Fruit fly (Drosophila melanogaster) whole organism, pupa: ENCODE results near the gene nmo.
A peak's percentile ranks its signal among the peaks of the same experiment; 100 is the strongest.

ENCODE experiments used
- CG10348 ChIP-seq: fragments of 200-800 bp; sonication (Bioruptor generic); IDR thresholded peaks from 2 replicates; pipeline ENCODE4 v1.3.6; 2022; ENCODE audit warnings: missing biosample characterization, missing genetic modification characterization
- CG12605 ChIP-seq: fragments of 200-800 bp; sonication (Bioruptor generic); IDR thresholded peaks from 2 replicates; pipeline ENCODE4 v1.3.6; 2022; ENCODE audit warnings: missing biosample characterization, missing genetic modification characterization
- CG13204 ChIP-seq: fragments of 200-800 bp; sonication (Bioruptor generic); optimal IDR thresholded peaks from 2 replicates; lab custom pipeline; 2018; ENCODE audit warnings: missing biosample characterization, mild to moderate bottlenecking, missing genetic modification characterization, moderate library complexity
- CG14655 ChIP-seq: fragments of 200-800 bp; sonication (Bioruptor generic); optimal IDR thresholded peaks from 3 replicates; lab custom pipeline; 2017; ENCODE audit warnings: mild to moderate bottlenecking, missing biosample characterization, missing genetic modification reagents, missing genetic modification characterization
- CG15710 ChIP-seq: fragments of 200-800 bp; sonication (Bioruptor generic); optimal IDR thresholded peaks from 2 replicates; lab custom pipeline; 2018; ENCODE audit warnings: missing biosample characterization, mild to moderate bottlenecking, missing genetic modification characterization, moderate library complexity
- CG17806 ChIP-seq: fragments of 200-800 bp; sonication (Bioruptor generic); optimal IDR thresholded peaks from 2 replicates; lab custom pipeline; 2018; ENCODE audit warnings: missing biosample characterization, mild to moderate bottlenecking, missing genetic modification characterization, moderate library complexity
- CG32121 ChIP-seq: fragments of 200-800 bp; sonication (Bioruptor generic); IDR thresholded peaks from 2 replicates; pipeline ENCODE4 v1.3.6; 2022; ENCODE audit warnings: missing biosample characterization, missing genetic modification characterization
- CG34367 ChIP-seq: fragments of 200-800 bp; sonication (Bioruptor generic); optimal IDR thresholded peaks from 2 replicates; lab custom pipeline; 2018; ENCODE audit warnings: missing biosample characterization, mild to moderate bottlenecking, missing genetic modification characterization
- CG4496 ChIP-seq: fragments of 200-800 bp; sonication (Bioruptor generic); IDR thresholded peaks from 3 replicates; pipeline ENCODE4 v1.3.6; 2022; ENCODE audit warnings: missing biosample characterization, missing genetic modification characterization
- CG8159 ChIP-seq: fragments of 200-800 bp; sonication (Bioruptor generic); optimal IDR thresholded peaks from 3 replicates; lab custom pipeline; 2018; ENCODE audit warnings: missing biosample characterization, mild to moderate bottlenecking, missing genetic modification characterization, moderate library complexity
- CG8301 ChIP-seq: fragments of 200-800 bp; sonication (Bioruptor generic); optimal IDR thresholded peaks from 2 replicates; lab custom pipeline; 2018; ENCODE audit warnings: missing biosample characterization, mild to moderate bottlenecking, missing genetic modification characterization
- CG9948 ChIP-seq: fragments of 200-800 bp; sonication (Bioruptor generic); optimal IDR thresholded peaks from 2 replicates; lab custom pipeline; 2018; ENCODE audit warnings: missing biosample characterization, mild to moderate bottlenecking, missing genetic modification characterization, moderate library complexity
- D1 ChIP-seq: fragments of 200-800 bp; sonication (Bioruptor generic); optimal IDR thresholded peaks from 2 replicates; lab custom pipeline; 2018; ENCODE audit warnings: missing biosample characterization, mild to moderate bottlenecking, missing genetic modification characterization, moderate library complexity
- EcR ChIP-seq: fragments of 200-800 bp; sonication (Bioruptor generic); optimal IDR thresholded peaks from 3 replicates; lab custom pipeline; 2019; ENCODE audit warnings: missing biosample characterization, missing genetic modification characterization, mild to moderate bottlenecking, moderate library complexity, missing genetic modification reagents
- Ets98B ChIP-seq: fragments of 200-800 bp; sonication (Bioruptor generic); IDR thresholded peaks from 2 replicates; pipeline ENCODE4 v1.3.6; 2022; ENCODE audit warnings: missing biosample characterization, missing genetic modification characterization
- Pif1A ChIP-seq: fragments of 200-800 bp; sonication (Bioruptor generic); optimal IDR thresholded peaks from 3 replicates; lab custom pipeline; 2016; ENCODE audit warnings: missing biosample characterization, missing genetic modification characterization
- Pif1B ChIP-seq: fragments of 200-800 bp; sonication (Bioruptor generic); optimal IDR thresholded peaks from 3 replicates; lab custom pipeline; 2016; ENCODE audit warnings: missing biosample characterization, missing genetic modification characterization
- Snoo ChIP-seq: fragments of 200-800 bp; sonication (Bioruptor generic); optimal IDR thresholded peaks from 3 replicates; lab custom pipeline; 2017; ENCODE audit warnings: missing biosample characterization, mild to moderate bottlenecking, missing genetic modification characterization, inconsistent platforms
- fd96Ca ChIP-seq: fragments of 200-800 bp; sonication (Bioruptor generic); IDR thresholded peaks from 3 replicates; pipeline ENCODE4 v1.3.6; 2022; ENCODE audit warnings: missing biosample characterization, missing genetic modification characterization
- gl ChIP-seq: fragments of 200-800 bp; sonication (Bioruptor generic); optimal IDR thresholded peaks from 2 replicates; lab custom pipeline; 2018; ENCODE audit warnings: missing biosample characterization, mild to moderate bottlenecking, missing genetic modification characterization
- rn ChIP-seq: fragments of 200-800 bp; sonication (Bioruptor generic); IDR thresholded peaks from 2 replicates; pipeline ENCODE4 v1.3.6; 2022; ENCODE audit warnings: missing biosample characterization, missing genetic modification characterization

nmo gene

DNA sequence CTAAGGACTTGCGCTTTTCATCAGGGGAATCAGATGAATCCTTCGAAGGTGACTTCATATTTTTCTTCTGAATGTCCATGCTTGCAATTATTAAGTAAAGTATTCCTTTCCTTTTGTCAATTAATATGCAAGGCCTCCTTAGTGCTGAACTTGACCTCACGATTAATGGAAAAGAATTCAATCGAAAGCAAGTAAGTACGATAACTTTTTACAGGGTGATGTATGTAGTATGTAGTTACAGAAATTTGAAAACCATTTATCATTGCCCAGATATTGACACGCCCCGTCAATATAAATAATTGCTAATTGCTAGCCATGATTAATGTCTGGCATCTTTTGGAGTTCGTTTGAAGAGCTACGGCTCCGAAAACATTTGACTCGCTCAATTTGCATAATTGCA is 91.0 kb downstream of the nmo start, which contains the start of gene CG42591:
Gene CG42591 (minus strand): TSS at position 101 of the 400 bp plus-strand sequence.
- TF ChIP-seq CG12605, result no peak
- no peak for TF ChIP-seq Ets98B (GFP tag; lab: Robert Waterston, UW)
- TF ChIP-seq rn (GFP tag; lab: Robert Waterston, UW), result no peak
- TF ChIP-seq CG10348 (GFP tag; lab: Robert Waterston, UW), result no peak
- no peak for TF ChIP-seq Snoo (tag; lab: Kevin White, UChicago)
- no peak for TF ChIP-seq CG8301 (tag; lab: Kevin White, UChicago)
- TF ChIP-seq, all 21 proteins: peak for 0

DNA sequence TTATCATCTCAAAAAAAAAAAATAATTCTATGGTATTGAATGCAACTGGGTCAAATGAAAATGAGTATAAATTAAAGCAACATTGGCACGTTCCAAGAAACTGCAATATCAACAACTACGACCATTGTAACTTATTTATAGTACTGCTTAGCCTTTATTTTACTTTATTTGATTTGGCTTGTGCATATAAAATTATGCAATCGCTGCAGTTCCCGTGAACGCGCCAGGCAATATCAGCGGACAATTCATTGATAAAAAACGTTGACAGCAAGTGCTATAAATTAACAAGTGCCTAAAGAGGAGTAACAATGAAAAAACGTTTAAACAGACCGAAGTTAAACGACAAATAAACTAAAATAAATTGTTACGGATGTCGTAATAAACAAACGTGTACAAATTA is 92.3 kb downstream of the nmo start:
- TF ChIP-seq Ets98B (GFP tag; lab: Robert Waterston, UW), result no peak
- no peak for TF ChIP-seq EcR (GFP tag; lab: Kevin White, UChicago)
- TF ChIP-seq CG9948, result no peak
- no peak for TF ChIP-seq fd96Ca (GFP tag; lab: Robert Waterston, UW)
- no peak for TF ChIP-seq CG12605
- TF ChIP-seq gl, result no peak
- TF ChIP-seq CG15710 (tag; lab: Kevin White, UChicago), result no peak
- no peak for TF ChIP-seq CG17806
- TF ChIP-seq rn (GFP tag; lab: Robert Waterston, UW), result no peak
- no peak for TF ChIP-seq CG34367 (tag; lab: Kevin White, UChicago)
- no peak for TF ChIP-seq D1 (tag; lab: Kevin White, UChicago)
- TF ChIP-seq CG4496 (GFP tag; lab: Robert Waterston, UW), result no peak
- no peak for TF ChIP-seq Pif1A (GFP tag; lab: Kevin White, UChicago)
- TF ChIP-seq CG14655 (GFP tag; lab: Kevin White, UChicago), result no peak
- TF ChIP-seq CG10348 (GFP tag; lab: Robert Waterston, UW), result no peak
- TF ChIP-seq CG8159, result no peak
- TF ChIP-seq, all 21 proteins: peak for 0

DNA sequence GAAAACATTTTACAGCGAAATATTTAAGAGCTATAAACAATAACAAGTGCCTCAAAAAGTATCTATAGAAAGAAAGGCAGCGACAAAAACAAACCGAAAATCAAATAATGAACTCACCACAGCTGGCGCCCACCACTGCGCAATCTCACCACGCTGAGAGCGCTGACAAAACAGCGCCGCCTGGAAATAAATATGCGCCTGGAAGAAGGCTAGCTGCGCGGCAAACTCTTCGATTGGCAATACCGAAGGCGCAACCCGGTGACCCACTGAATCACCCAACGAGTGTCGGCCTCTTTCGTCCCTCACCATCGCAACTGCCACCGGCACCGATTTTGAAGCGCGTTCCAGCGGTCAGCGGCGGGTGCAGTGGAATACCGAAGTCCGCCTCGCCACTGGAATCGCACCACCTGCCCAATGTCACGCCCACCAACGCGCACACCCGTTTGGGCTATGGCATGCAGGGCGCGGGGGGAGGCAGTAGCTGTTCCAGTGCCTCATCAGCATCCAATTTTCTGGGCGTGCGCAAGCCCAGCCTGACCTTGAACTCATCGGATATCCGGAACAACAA is 92.9 kb downstream of the nmo start:
- TF ChIP-seq CG13204, result no peak
- TF ChIP-seq CG14655 (GFP tag; lab: Kevin White, UChicago), result no peak

DNA sequence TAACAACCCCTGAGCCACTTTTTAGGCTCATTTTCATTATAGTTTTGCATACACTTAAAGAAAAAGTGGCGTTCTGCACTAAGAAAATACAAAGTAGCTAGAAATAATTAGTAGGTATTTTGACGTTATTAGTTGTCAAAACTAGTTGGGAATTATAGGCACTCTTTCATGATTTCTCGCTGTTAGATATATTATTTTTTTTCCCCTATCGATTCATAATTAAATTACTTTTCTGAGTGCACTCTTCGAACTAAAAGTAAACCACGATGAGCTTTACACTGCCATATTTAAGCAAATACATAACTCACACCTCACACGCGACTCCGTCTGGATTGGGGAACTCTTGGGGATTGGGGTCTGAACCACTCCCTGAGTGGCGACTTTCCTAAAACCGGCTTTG is 93.9 kb downstream of the nmo start:
- no peak for TF ChIP-seq CG10348 (GFP tag; lab: Robert Waterston, UW)
- peak; percentile 40 for TF ChIP-seq CG17806
- no peak for TF ChIP-seq gl
- peak; percentile 35; the same call in 1 of the 2 replicates for TF ChIP-seq CG12605
- TF ChIP-seq CG4496 (GFP tag; lab: Robert Waterston, UW), result peak; percentile 77
- TF ChIP-seq CG8301 (tag; lab: Kevin White, UChicago), result peak; percentile 81
- no peak for TF ChIP-seq CG34367 (tag; lab: Kevin White, UChicago)
- peak; percentile 70 for TF ChIP-seq Ets98B (GFP tag; lab: Robert Waterston, UW)
- no peak for TF ChIP-seq CG13204
- TF ChIP-seq EcR (GFP tag; lab: Kevin White, UChicago), result no peak
- peak; percentile 46 for TF ChIP-seq CG8159
- peak; percentile 49 for TF ChIP-seq Pif1A (GFP tag; lab: Kevin White, UChicago)
- peak; percentile 84 for TF ChIP-seq CG14655 (GFP tag; lab: Kevin White, UChicago)
- no peak for TF ChIP-seq fd96Ca (GFP tag; lab: Robert Waterston, UW)
- peak; percentile 62 for TF ChIP-seq CG9948
- TF ChIP-seq Pif1B, result peak; percentile 48
- peak; percentile 27 for TF ChIP-seq Snoo (tag; lab: Kevin White, UChicago)
- TF ChIP-seq rn (GFP tag; lab: Robert Waterston, UW), result peak; percentile 51; the same call in 1 of the 2 replicates
- TF ChIP-seq D1 (tag; lab: Kevin White, UChicago), result no peak
- no peak for TF ChIP-seq CG15710 (tag; lab: Kevin White, UChicago)
- TF ChIP-seq CG32121 (GFP tag; lab: Robert Waterston, UW), result peak; percentile 72

DNA sequence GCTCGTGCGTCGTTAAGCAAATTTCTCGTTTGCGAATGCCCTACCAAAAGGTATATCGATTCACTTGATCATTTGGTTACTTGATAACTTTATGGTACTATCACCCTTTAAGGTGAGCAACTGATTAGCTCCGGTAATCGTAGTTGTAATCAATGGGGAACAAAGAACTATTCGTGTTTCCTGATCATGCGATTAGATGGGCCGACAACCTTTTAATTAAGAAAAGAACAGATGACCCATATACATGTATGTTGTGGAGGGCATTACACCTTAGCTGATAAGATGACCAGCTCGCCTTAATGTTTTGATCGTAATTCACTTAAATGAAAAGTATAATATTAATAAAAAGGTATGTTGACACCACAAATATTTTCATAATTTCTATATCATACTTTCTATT is 94.5 kb downstream of the nmo start:
- TF ChIP-seq CG8301 (tag; lab: Kevin White, UChicago), result peak; percentile 33
- TF ChIP-seq CG14655 (GFP tag; lab: Kevin White, UChicago), result peak; percentile 37
- no peak for TF ChIP-seq CG9948

DNA sequence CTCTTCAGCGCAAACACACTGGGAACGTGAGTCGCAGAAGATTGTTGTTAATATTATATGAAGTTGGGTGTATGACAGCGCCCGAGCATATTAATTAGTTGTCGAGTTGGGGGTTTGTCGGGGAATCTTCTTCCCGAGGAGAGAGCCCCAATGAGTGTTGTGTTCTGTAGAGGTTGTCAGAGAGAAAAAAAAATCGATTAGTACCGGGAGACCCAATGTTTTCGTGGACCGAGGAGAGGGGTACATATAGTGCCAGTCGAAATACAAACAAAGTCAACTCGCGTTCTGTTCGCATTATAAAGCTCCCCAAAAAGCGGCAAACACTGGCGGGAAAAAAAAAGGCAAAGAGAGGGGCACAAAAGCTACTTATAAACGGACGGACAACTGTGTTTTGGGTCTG is 95.0 kb downstream of the nmo start:
- no peak for TF ChIP-seq fd96Ca (GFP tag; lab: Robert Waterston, UW)
- no peak for TF ChIP-seq CG13204
- no peak for TF ChIP-seq CG15710 (tag; lab: Kevin White, UChicago)
- TF ChIP-seq CG34367 (tag; lab: Kevin White, UChicago), result no peak
- TF ChIP-seq Pif1B, result no peak
- TF ChIP-seq Snoo (tag; lab: Kevin White, UChicago), result no peak
- no peak for TF ChIP-seq Ets98B (GFP tag; lab: Robert Waterston, UW)
- no peak for TF ChIP-seq CG8301 (tag; lab: Kevin White, UChicago)
- TF ChIP-seq rn (GFP tag; lab: Robert Waterston, UW), result no peak
- TF ChIP-seq CG14655 (GFP tag; lab: Kevin White, UChicago), result no peak
- no peak for TF ChIP-seq CG10348 (GFP tag; lab: Robert Waterston, UW)
- TF ChIP-seq, all 21 proteins: peak for 0

DNA sequence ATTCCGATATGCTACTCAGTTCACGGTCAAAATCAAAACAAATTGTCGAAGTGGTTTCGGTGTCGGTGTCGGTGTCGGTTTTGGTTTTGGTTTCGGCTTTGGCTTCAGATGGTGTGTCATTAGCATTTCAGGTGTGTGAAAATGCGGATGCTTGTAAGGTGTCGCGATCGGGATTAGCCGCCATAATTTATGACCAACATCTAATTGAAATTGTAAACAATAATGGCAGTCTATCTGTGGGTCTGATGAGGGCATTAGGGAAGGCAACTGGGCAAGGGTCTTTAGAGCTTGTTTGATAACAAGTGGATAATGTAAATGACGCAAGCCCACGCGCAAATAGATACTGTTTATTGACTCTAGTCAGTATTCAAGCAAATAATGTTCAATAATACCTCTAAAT is 96.1 kb downstream of the nmo start:
- TF ChIP-seq CG15710 (tag; lab: Kevin White, UChicago) (no peak), Ets98B (GFP tag; lab: Robert Waterston, UW) (no peak), CG14655 (GFP tag; lab: Kevin White, UChicago) (no peak), CG4496 (GFP tag; lab: Robert Waterston, UW) (no peak), CG13204 (no peak), Pif1A (GFP tag; lab: Kevin White, UChicago) (no peak), CG8159 (no peak), CG32121 (GFP tag; lab: Robert Waterston, UW) (no peak), Pif1B (no peak), D1 (tag; lab: Kevin White, UChicago) (no peak), CG34367 (tag; lab: Kevin White, UChicago) (no peak), gl (no peak), CG10348 (GFP tag; lab: Robert Waterston, UW) (no peak), CG12605 (no peak), fd96Ca (GFP tag; lab: Robert Waterston, UW) (no peak), rn (GFP tag; lab: Robert Waterston, UW) (no peak), Snoo (tag; lab: Kevin White, UChicago) (no peak), EcR (GFP tag; lab: Kevin White, UChicago) (no peak), CG8301 (tag; lab: Kevin White, UChicago) (no peak), CG9948 (no peak)
